Worm (Caenorhabditis elegans) whole organism, late embryonic: ENCODE measurements around the gene gtf-2H2C.

Experiments
- C08G9.2 ChIP-seq: sonication (generic microtip); optimal IDR thresholded peaks from 2 replicates; lab custom pipeline; 2016; ENCODE audit warnings: mild to moderate bottlenecking, missing genetic modification characterization, moderate library complexity, missing compliant biosample characterization
- F13H6.1 ChIP-seq: sonication (generic microtip); optimal IDR thresholded peaks from 2 replicates; lab custom pipeline; 2016; ENCODE audit warnings: missing genetic modification characterization, missing compliant biosample characterization
- ahr-1 ChIP-seq: sonication (generic microtip); optimal IDR thresholded peaks from 2 replicates; lab custom pipeline; 2016; ENCODE audit warnings: missing genetic modification characterization, missing compliant biosample characterization
- ama-1 ChIP-seq: fragments of 150-350 bp; optimal IDR thresholded peaks from 2 replicates; lab custom pipeline; 2014
- ceh-14 ChIP-seq: sonication (generic microtip); optimal IDR thresholded peaks from 2 replicates; lab custom pipeline; 2016; ENCODE audit warnings: missing genotype, missing genetic modification characterization, missing compliant biosample characterization
- ceh-19 ChIP-seq: fragments of 200-800 bp; sonication (Bioruptor generic); optimal IDR thresholded peaks from 2 replicates; lab custom pipeline; 2018; ENCODE audit warnings: mild to moderate bottlenecking, missing genetic modification characterization, missing compliant biosample characterization
- ceh-22 ChIP-seq: sonication (generic microtip); optimal IDR thresholded peaks from 2 replicates; lab custom pipeline; 2017; ENCODE audit warnings: missing biosample characterization, missing genetic modification characterization
- ceh-24 ChIP-seq: sonication (generic microtip); optimal IDR thresholded peaks from 2 replicates; lab custom pipeline; 2016; ENCODE audit warnings: mild to moderate bottlenecking, missing genetic modification characterization, missing compliant biosample characterization
- ceh-30 ChIP-seq: fragments of 150-350 bp; optimal IDR thresholded peaks from 2 replicates; lab custom pipeline; 2014; ENCODE audit warnings: missing biosample characterization, missing genetic modification characterization
- ceh-34 ChIP-seq: sonication (generic microtip); optimal IDR thresholded peaks from 2 replicates; lab custom pipeline; 2016; ENCODE audit warnings: mild to moderate bottlenecking, missing genetic modification characterization, missing compliant biosample characterization
- ceh-45 ChIP-seq: fragments of 200-800 bp; sonication (Bioruptor generic); IDR thresholded peaks from 2 replicates; pipeline ENCODE4 v1.3.6; 2022; ENCODE audit warnings: missing genetic modification reagents, missing genetic modification characterization, missing compliant biosample characterization
- che-1 ChIP-seq: sonication (generic microtip); optimal IDR thresholded peaks from 2 replicates; lab custom pipeline; 2016; ENCODE audit warnings: mild to moderate bottlenecking, missing genetic modification characterization, missing compliant biosample characterization
- dmd-4 ChIP-seq: sonication (generic microtip); optimal IDR thresholded peaks from 2 replicates; lab custom pipeline; 2016; ENCODE audit warnings: borderline replicate concordance, missing genetic modification characterization, missing compliant biosample characterization
- elt-2 ChIP-seq: sonication (generic microtip); optimal IDR thresholded peaks from 2 replicates; lab custom pipeline; 2016; ENCODE audit warnings: missing genetic modification reagents, missing genetic modification characterization, missing compliant biosample characterization
- elt-4 ChIP-seq: sonication (generic microtip); optimal IDR thresholded peaks from 2 replicates; lab custom pipeline; 2016; ENCODE audit warnings: missing genetic modification characterization, missing compliant biosample characterization
- ets-4 ChIP-seq: sonication (generic microtip); optimal IDR thresholded peaks from 2 replicates; lab custom pipeline; 2016; ENCODE audit warnings: missing genetic modification characterization, missing compliant biosample characterization
- eyg-1 ChIP-seq: sonication (generic microtip); optimal IDR thresholded peaks from 2 replicates; lab custom pipeline; 2016; ENCODE audit warnings: missing genotype, missing genetic modification characterization, missing compliant biosample characterization
- fax-1 ChIP-seq: sonication (generic microtip); optimal IDR thresholded peaks from 2 replicates; lab custom pipeline; 2016; ENCODE audit warnings: missing genotype, missing genetic modification characterization, missing compliant biosample characterization
- fkh-6 ChIP-seq: sonication (generic microtip); optimal IDR thresholded peaks from 2 replicates; lab custom pipeline; 2016; ENCODE audit warnings: missing genetic modification characterization, missing compliant biosample characterization
- hlh-30 ChIP-seq: sonication (generic microtip); optimal IDR thresholded peaks from 2 replicates; lab custom pipeline; 2017; ENCODE audit warnings: antibody characterized with exemption, missing genetic modification characterization, missing compliant biosample characterization; ENCODE audit not compliant: insufficient read depth
- hlh-6 ChIP-seq: sonication (generic microtip); optimal IDR thresholded peaks from 2 replicates; lab custom pipeline; 2016; ENCODE audit warnings: missing genotype, missing genetic modification characterization, missing compliant biosample characterization
- lim-6 ChIP-seq: sonication (generic microtip); optimal IDR thresholded peaks from 2 replicates; lab custom pipeline; 2016; ENCODE audit warnings: missing genetic modification characterization, missing compliant biosample characterization
- lin-11 ChIP-seq: fragments of 200-800 bp; sonication (Bioruptor generic); optimal IDR thresholded peaks from 2 replicates; lab custom pipeline; 2018; ENCODE audit warnings: mild to moderate bottlenecking, missing genetic modification characterization, missing compliant biosample characterization
- madf-2 ChIP-seq: sonication (generic microtip); optimal IDR thresholded peaks from 2 replicates; lab custom pipeline; 2017; ENCODE audit warnings: missing genetic modification characterization, missing compliant biosample characterization
- nfya-1 ChIP-seq: sonication (generic microtip); optimal IDR thresholded peaks from 2 replicates; lab custom pipeline; 2017; ENCODE audit warnings: missing genetic modification characterization, mild to moderate bottlenecking, missing compliant biosample characterization, antibody characterized with exemption, moderate library complexity
- nhr-11 ChIP-seq: fragments of 150-350 bp; optimal IDR thresholded peaks from 2 replicates; lab custom pipeline; 2014; ENCODE audit warnings: missing biosample characterization, missing genetic modification characterization
- nhr-232 ChIP-seq: sonication (generic microtip); optimal IDR thresholded peaks from 2 replicates; lab custom pipeline; 2016; ENCODE audit warnings: missing genetic modification characterization, missing compliant biosample characterization
- npax-4 ChIP-seq: sonication (generic microtip); optimal IDR thresholded peaks from 2 replicates; lab custom pipeline; 2016; ENCODE audit warnings: missing genetic modification characterization, missing compliant biosample characterization
- pag-3 ChIP-seq: sonication (generic microtip); optimal IDR thresholded peaks from 2 replicates; lab custom pipeline; 2016; ENCODE audit warnings: missing compliant biosample characterization, missing genetic modification characterization, borderline replicate concordance
- pat-9 ChIP-seq: fragments of 200-800 bp; sonication (Bioruptor generic); optimal IDR thresholded peaks from 2 replicates; lab custom pipeline; 2018; ENCODE audit warnings: mild to moderate bottlenecking, missing genetic modification characterization, moderate library complexity, missing compliant biosample characterization
- pha-2 ChIP-seq: sonication (generic microtip); optimal IDR thresholded peaks from 2 replicates; lab custom pipeline; 2017; ENCODE audit warnings: mild to moderate bottlenecking, missing genetic modification characterization, missing compliant biosample characterization
- pha-4 ChIP-seq: fragments of 150-350 bp; optimal IDR thresholded peaks from 2 replicates; lab custom pipeline; 2018; ENCODE audit warnings: missing biosample characterization, missing genetic modification reagents, missing genetic modification characterization
- rnt-1 ChIP-seq: sonication (generic microtip); optimal IDR thresholded peaks from 2 replicates; lab custom pipeline; 2016; ENCODE audit warnings: missing genetic modification characterization, missing compliant biosample characterization
- sdc-2 ChIP-seq: sonication (generic microtip); optimal IDR thresholded peaks from 2 replicates; lab custom pipeline; 2016; ENCODE audit warnings: missing genotype, missing genetic modification characterization, missing compliant biosample characterization
- sox-2 ChIP-seq: fragments of 200-800 bp; sonication (Bioruptor generic); IDR thresholded peaks from 2 replicates; pipeline ENCODE4 v1.3.6; 2022; ENCODE audit warnings: missing genetic modification reagents, missing genetic modification characterization, missing compliant biosample characterization
- syd-9 ChIP-seq: sonication (generic microtip); optimal IDR thresholded peaks from 2 replicates; lab custom pipeline; 2016; ENCODE audit warnings: mild to moderate bottlenecking, missing genetic modification characterization, moderate library complexity, missing compliant biosample characterization
- ttx-3 ChIP-seq: sonication (generic microtip); optimal IDR thresholded peaks from 2 replicates; lab custom pipeline; 2016; ENCODE audit warnings: missing genetic modification reagents, missing genetic modification characterization, missing compliant biosample characterization
- unc-3 ChIP-seq, 2 experiments: fragments of 200-800 bp in 1 of 2; sonication (Bioruptor generic) in 1 of 2; sonication (generic microtip) in 1 of 2; conservative IDR thresholded peaks in 1 of 2; optimal IDR thresholded peaks in 1 of 2; 2 replicates each; pipeline versions ENCODE4 v1.3.6 to Lab custom; 2016 to 2022; ENCODE audit warnings: missing compliant biosample characterization in 2 of 2, missing genetic modification characterization in 2 of 2, missing genetic modification reagents in 1 of 2
- unc-42 ChIP-seq: sonication (generic microtip); optimal IDR thresholded peaks from 2 replicates; lab custom pipeline; 2016; ENCODE audit warnings: missing genotype, missing genetic modification characterization, missing compliant biosample characterization
- zip-5 ChIP-seq: sonication (generic microtip); optimal IDR thresholded peaks from 2 replicates; lab custom pipeline; 2016; ENCODE audit warnings: missing genetic modification characterization, missing compliant biosample characterization
- ztf-16 ChIP-seq: sonication (generic microtip); optimal IDR thresholded peaks from 2 replicates; lab custom pipeline; 2017; ENCODE audit warnings: missing genetic modification characterization, missing compliant biosample characterization

The gtf-2H2C gene

DNA sequence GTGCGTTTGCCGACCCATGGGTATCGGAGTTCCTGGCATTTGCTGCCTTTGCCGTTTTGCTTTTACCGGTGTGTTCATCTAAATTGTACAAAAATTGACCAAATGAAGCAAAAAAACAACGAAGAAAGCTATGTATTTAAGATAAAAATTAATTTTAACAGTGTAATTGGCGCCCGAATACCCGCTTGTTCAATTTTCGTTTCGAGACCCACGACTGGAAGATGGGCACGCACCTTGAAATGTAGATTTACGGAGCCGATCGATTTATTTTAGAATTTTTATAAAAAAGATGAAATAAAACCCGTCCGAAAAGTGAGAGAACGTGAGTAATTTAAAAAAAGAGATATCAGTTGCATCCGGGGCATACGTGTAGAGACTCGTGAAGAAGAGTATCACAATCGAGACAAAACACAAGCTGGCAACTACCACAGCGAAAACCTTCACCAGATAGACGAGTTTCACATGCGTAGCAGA, 2.0 kb downstream of the gtf-2H2C start, which contains the start of gene hal-2:
TSS of gene hal-2 (minus strand) at position 424 of the 474 bp plus-strand sequence.
- TF ChIP-seq syd-9 (no peak), ceh-30 (tag; lab: Kevin White, UChicago) (no peak), hlh-30 (no peak), ztf-16 (tag; lab: Kevin White, UChicago) (no peak), C08G9.2 (tag; lab: Kevin White, UChicago) (no peak), ceh-24 (tag; lab: Kevin White, UChicago) (no peak), ceh-14 (no peak), sdc-2 (tag; lab: Kevin White, UChicago) (no peak), lim-6 (tag; lab: Kevin White, UChicago) (no peak), hlh-6 (tag; lab: Kevin White, UChicago) (no peak), F13H6.1 (tag; lab: Kevin White, UChicago) (no peak), ahr-1 (tag; lab: Kevin White, UChicago) (no peak), ama-1 (no peak)
- TF ChIP-seq, all 69 proteins: peak for 0

DNA sequence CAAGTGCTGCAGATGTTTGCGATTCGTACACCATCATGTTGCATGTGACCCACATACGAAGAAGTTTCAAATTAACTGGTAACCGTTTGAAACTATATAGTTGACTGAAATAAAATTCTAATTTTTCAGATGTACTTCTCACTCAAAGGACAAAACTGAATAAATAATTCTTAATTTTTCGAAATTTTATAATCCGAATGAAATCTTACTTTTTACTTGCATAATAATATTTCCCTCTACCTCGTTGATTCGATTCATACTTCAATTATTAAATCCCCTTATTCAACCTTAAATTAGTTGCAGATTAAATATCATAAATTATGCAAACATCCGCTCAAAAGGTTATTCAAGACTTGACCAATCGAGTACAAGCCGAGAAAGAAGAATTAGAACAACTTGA, 4.6 kb downstream of the gtf-2H2C start, which contains the start of gene T16H12.2:
TSS of gene T16H12.2 (plus strand) at position 301 of the 400 bp plus-strand sequence.
- TF ChIP-seq ceh-22 (no peak), zip-5 (no peak), npax-4 (tag; lab: Kevin White, UChicago) (no peak), ceh-19 (no peak), unc-42 (tag; lab: Kevin White, UChicago) (no peak), elt-2 (tag; lab: Kevin White, UChicago) (no peak)

DNA sequence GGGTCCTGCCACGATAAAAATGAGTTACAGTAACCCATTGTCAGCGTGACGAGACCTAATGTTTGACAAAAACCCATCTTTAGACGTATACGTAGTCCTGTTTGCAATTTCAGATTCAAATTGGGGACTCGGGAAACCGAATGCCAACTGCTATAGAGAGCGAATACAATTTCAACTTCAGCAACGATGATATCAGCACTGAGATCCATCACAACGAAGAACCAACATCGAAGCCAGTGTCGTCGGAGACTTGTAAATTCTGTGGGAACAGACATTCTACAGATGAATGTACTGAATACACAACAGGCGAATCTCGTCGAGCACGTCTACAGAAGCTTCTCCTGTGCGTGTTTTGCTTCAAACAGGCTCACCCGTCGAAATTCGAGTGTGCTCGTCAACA, 5.0 kb downstream of the gtf-2H2C start:
- TF ChIP-seq pat-9 (tag; lab: Kevin White, UChicago) (no peak), hlh-30 (no peak), ceh-24 (tag; lab: Kevin White, UChicago) (no peak), ceh-30 (tag; lab: Kevin White, UChicago) (no peak), pha-2 (tag; lab: Kevin White, UChicago) (no peak), ceh-45 (GFP tag; lab: Robert Waterston, UW) (no peak), nhr-11 (tag; lab: Kevin White, UChicago) (no peak), ceh-34 (tag; lab: Kevin White, UChicago) (no peak), ttx-3 (tag; lab: Kevin White, UChicago) (no peak), rnt-1 (tag; lab: Kevin White, UChicago) (no peak), fax-1 (tag; lab: Kevin White, UChicago) (no peak), elt-4 (no peak), pha-4 (tag; lab: Kevin White, UChicago) (no peak), unc-3 (GFP tag; conservative IDR thresholded peaks at IDR 0.05; lab: Robert Waterston, UW) (no peak), unc-3 (tag; optimal IDR thresholded peaks at IDR 0.05; lab: Kevin White, UChicago) (no peak)

- no peak for TF ChIP-seq fax-1 (tag; lab: Kevin White, UChicago)
- no peak for TF ChIP-seq pha-4 (tag; lab: Kevin White, UChicago)
- TF ChIP-seq eyg-1 (tag; lab: Kevin White, UChicago): no peak
- TF ChIP-seq elt-4: no peak
- no peak for TF ChIP-seq madf-2 (tag; lab: Kevin White, UChicago)
- TF ChIP-seq hlh-30: no peak
- TF ChIP-seq nhr-232 (tag; lab: Kevin White, UChicago): no peak
Measured at ce11 chrIII:10085103-10085502, 5.5 kb downstream of the gtf-2H2C start, which contains the start of gene T16H12.13. Gene T16H12.13, plus strand, starts transcription at chrIII:10085403.

DNA sequence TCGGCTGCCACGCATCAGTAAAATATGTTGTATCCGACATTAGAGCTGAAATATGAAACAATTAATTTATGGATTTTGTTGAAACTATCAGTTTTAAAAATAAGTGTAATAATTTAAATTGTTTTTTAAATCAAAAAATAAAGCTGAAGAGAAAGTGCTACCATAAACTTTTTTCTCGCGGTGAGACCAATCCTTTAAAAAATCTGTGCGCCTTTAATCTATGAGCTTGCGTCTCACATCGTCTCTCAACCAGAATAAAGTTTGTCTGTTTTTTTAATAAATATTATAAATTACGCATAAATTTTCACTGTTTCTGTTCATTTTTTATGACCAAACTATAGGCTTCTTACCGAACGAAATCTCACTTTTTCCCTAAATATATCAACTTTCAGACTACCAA, 7.3 kb downstream of the gtf-2H2C start, which contains the start of gene T16H12.3:
TSS of gene T16H12.3 (minus strand) at position 51 of the 400 bp plus-strand sequence.
- TF ChIP-seq unc-3 (GFP tag; conservative IDR thresholded peaks at IDR 0.05; lab: Robert Waterston, UW) (no peak), unc-3 (tag; optimal IDR thresholded peaks at IDR 0.05; lab: Kevin White, UChicago) (no peak), fkh-6 (tag; lab: Kevin White, UChicago) (no peak), pag-3 (tag; lab: Kevin White, UChicago) (no peak), dmd-4 (no peak), lin-11 (no peak), nfya-1 (tag; lab: Kevin White, UChicago) (no peak), ets-4 (tag; lab: Kevin White, UChicago) (no peak), C08G9.2 (tag; lab: Kevin White, UChicago) (no peak), sox-2 (no peak), che-1 (tag; lab: Kevin White, UChicago) (no peak)
